Fruit fly (Drosophila melanogaster) whole organism, embryonic: ENCODE measurements around the gene wrm2.
A peak's percentile ranks its signal among the peaks of the same experiment; 100 is the strongest.

Experiments
- Ada2b ChIP-seq: fragments of 200-800 bp; sonication (Bioruptor generic); IDR thresholded peaks from 2 replicates; pipeline ENCODE4 v1.3.6; 2022; ENCODE audit warnings: missing biosample characterization, missing genetic modification characterization
- Adf1 ChIP-seq: fragments of 200-800 bp; sonication (Bioruptor generic); IDR thresholded peaks from 2 replicates; pipeline ENCODE4 v1.3.6; 2022; ENCODE audit warnings: missing biosample characterization, missing genetic modification characterization
- Asciz ChIP-seq: fragments of 200-800 bp; sonication (Bioruptor generic); optimal IDR thresholded peaks from 2 replicates; lab custom pipeline; 2017; ENCODE audit warnings: missing biosample characterization, mild to moderate bottlenecking, missing genetic modification characterization, missing genetic modification reagents
- Bdp1 ChIP-seq: fragments of 200-800 bp; sonication (Bioruptor generic); optimal IDR thresholded peaks from 3 replicates; lab custom pipeline; 2016; ENCODE audit warnings: missing biosample characterization, missing genetic modification characterization
- Bgb ChIP-seq: fragments of 200-800 bp; sonication (Bioruptor generic); IDR thresholded peaks from 2 replicates; pipeline ENCODE4 v1.3.6; 2022; ENCODE audit warnings: missing biosample characterization, missing genetic modification characterization; ENCODE audit not compliant: partially characterized antibody
- BtbVII ChIP-seq: fragments of 200-800 bp; sonication (Bioruptor generic); optimal IDR thresholded peaks from 3 replicates; lab custom pipeline; 2017; ENCODE audit warnings: missing biosample characterization, mild to moderate bottlenecking, missing genetic modification characterization
- CG11247 ChIP-seq: fragments of 200-800 bp; sonication (Bioruptor generic); IDR thresholded peaks from 2 replicates; pipeline ENCODE4 v1.3.6; 2022; ENCODE audit warnings: missing biosample characterization, missing genetic modification characterization
- CG11504 ChIP-seq: fragments of 200-800 bp; sonication (Bioruptor generic); optimal IDR thresholded peaks from 3 replicates; lab custom pipeline; 2019; ENCODE audit warnings: missing biosample characterization, mild to moderate bottlenecking, missing genetic modification characterization, moderate library complexity
- CG12155 ChIP-seq: fragments of 200-800 bp; sonication (Bioruptor generic); optimal IDR thresholded peaks from 3 replicates; lab custom pipeline; 2016; ENCODE audit warnings: missing biosample characterization, missing genetic modification characterization
- CG12219 ChIP-seq: fragments of 200-800 bp; sonication (Bioruptor generic); optimal IDR thresholded peaks from 3 replicates; lab custom pipeline; 2018; ENCODE audit warnings: missing biosample characterization, mild to moderate bottlenecking, missing genetic modification characterization
- CG1233 ChIP-seq: fragments of 200-800 bp; sonication (Bioruptor generic); optimal IDR thresholded peaks from 4 replicates; lab custom pipeline; 2018; ENCODE audit warnings: missing biosample characterization, mild to moderate bottlenecking, missing genetic modification characterization
- CG12744 ChIP-seq: fragments of 200-800 bp; sonication (Bioruptor generic); optimal IDR thresholded peaks from 2 replicates; lab custom pipeline; 2016; ENCODE audit warnings: missing biosample characterization, missing genetic modification characterization
- CG12769 ChIP-seq: fragments of 200-800 bp; sonication (Bioruptor generic); optimal IDR thresholded peaks from 2 replicates; lab custom pipeline; 2019; ENCODE audit warnings: missing biosample characterization, mild to moderate bottlenecking, missing genetic modification characterization, moderate library complexity
- CG13424 ChIP-seq: fragments of 200-800 bp; sonication (Bioruptor generic); optimal IDR thresholded peaks from 2 replicates; lab custom pipeline; 2019; ENCODE audit warnings: missing biosample characterization, mild to moderate bottlenecking, missing genetic modification characterization, moderate library complexity
- CG13624 ChIP-seq: fragments of 200-800 bp; sonication (Bioruptor generic); optimal IDR thresholded peaks from 2 replicates; lab custom pipeline; 2016; ENCODE audit warnings: missing biosample characterization, missing genetic modification characterization
- CG15479 ChIP-seq: fragments of 200-800 bp; sonication (Bioruptor generic); optimal IDR thresholded peaks from 3 replicates; lab custom pipeline; 2019; ENCODE audit warnings: missing biosample characterization, mild to moderate bottlenecking, missing genetic modification characterization, moderate library complexity
- CG15696 ChIP-seq: fragments of 200-800 bp; sonication (Bioruptor generic); optimal IDR thresholded peaks from 2 replicates; lab custom pipeline; 2019; ENCODE audit warnings: missing biosample characterization, mild to moderate bottlenecking, missing genetic modification characterization, moderate library complexity
- CG17359 ChIP-seq: fragments of 200-800 bp; sonication (Bioruptor generic); optimal IDR thresholded peaks from 3 replicates; lab custom pipeline; 2018; ENCODE audit warnings: missing biosample characterization, mild to moderate bottlenecking, missing genetic modification characterization, moderate library complexity
- CG5180 ChIP-seq: fragments of 200-800 bp; sonication (Bioruptor generic); optimal IDR thresholded peaks from 3 replicates; lab custom pipeline; 2017; ENCODE audit warnings: missing biosample characterization, missing genetic modification characterization, mild to moderate bottlenecking, moderate library complexity, missing genetic modification reagents
- CG6272 ChIP-seq: fragments of 200-800 bp; sonication (Bioruptor generic); IDR thresholded peaks from 2 replicates; pipeline ENCODE4 v1.3.6; 2022; ENCODE audit warnings: missing biosample characterization, missing genetic modification characterization
- CG6654 ChIP-seq: fragments of 200-800 bp; sonication (Bioruptor generic); optimal IDR thresholded peaks from 2 replicates; lab custom pipeline; 2017; ENCODE audit warnings: missing biosample characterization, mild to moderate bottlenecking, missing genetic modification characterization
- CG6854 ChIP-seq: fragments of 200-800 bp; sonication (Bioruptor generic); optimal IDR thresholded peaks from 3 replicates; lab custom pipeline; 2017; ENCODE audit warnings: missing biosample characterization, mild to moderate bottlenecking, missing genetic modification characterization
- CG7786 ChIP-seq: fragments of 200-800 bp; sonication (Bioruptor generic); optimal IDR thresholded peaks from 2 replicates; lab custom pipeline; 2016; ENCODE audit warnings: missing biosample characterization, missing genetic modification characterization
- CG9727 ChIP-seq: fragments of 200-800 bp; sonication (Bioruptor generic); optimal IDR thresholded peaks from 3 replicates; lab custom pipeline; 2017; ENCODE audit warnings: missing biosample characterization, mild to moderate bottlenecking, missing genetic modification characterization
- CG9797 ChIP-seq: fragments of 200-800 bp; sonication (Bioruptor generic); optimal IDR thresholded peaks from 3 replicates; lab custom pipeline; 2018; ENCODE audit warnings: missing biosample characterization, mild to moderate bottlenecking, missing genetic modification characterization
- Dbx ChIP-seq: fragments of 200-800 bp; sonication (Bioruptor generic); IDR thresholded peaks from 3 replicates; pipeline ENCODE4 v1.3.6; 2022; ENCODE audit warnings: missing biosample characterization, missing genetic modification characterization
- Dip3 ChIP-seq: fragments of 200-800 bp; sonication (Bioruptor generic); optimal IDR thresholded peaks from 3 replicates; lab custom pipeline; 2016; ENCODE audit warnings: missing biosample characterization, missing genetic modification characterization
- Dp ChIP-seq: fragments of 200-800 bp; sonication (Bioruptor generic); optimal IDR thresholded peaks from 2 replicates; lab custom pipeline; 2018; ENCODE audit warnings: missing biosample characterization, mild to moderate bottlenecking, missing genetic modification characterization, moderate library complexity
- Ets97D ChIP-seq: fragments of 200-800 bp; sonication (Bioruptor generic); optimal IDR thresholded peaks from 3 replicates; lab custom pipeline; 2016; ENCODE audit warnings: missing biosample characterization, missing genetic modification characterization
- H2.0 ChIP-seq: fragments of 200-800 bp; sonication (Bioruptor generic); IDR thresholded peaks from 2 replicates; pipeline ENCODE4 v1.3.6; 2022; ENCODE audit warnings: missing biosample characterization, missing genetic modification characterization
- HLH54F ChIP-seq: fragments of 200-800 bp; sonication (Bioruptor generic); optimal IDR thresholded peaks from 3 replicates; lab custom pipeline; 2016; ENCODE audit warnings: missing biosample characterization, missing genetic modification characterization
- HmgD ChIP-seq: fragments of 200-800 bp; sonication (Bioruptor generic); optimal IDR thresholded peaks from 3 replicates; lab custom pipeline; 2016; ENCODE audit warnings: missing biosample characterization, missing genetic modification characterization
- Hmr ChIP-seq: fragments of 200-800 bp; sonication (Bioruptor generic); optimal IDR thresholded peaks from 3 replicates; lab custom pipeline; 2017; ENCODE audit warnings: mild to moderate bottlenecking, missing biosample characterization, missing genetic modification reagents, missing genetic modification characterization
- Mes4 ChIP-seq: fragments of 200-800 bp; sonication (Bioruptor generic); optimal IDR thresholded peaks from 2 replicates; lab custom pipeline; 2016; ENCODE audit warnings: missing biosample characterization, missing genetic modification characterization
- Sox100B ChIP-seq: fragments of 200-800 bp; sonication (Bioruptor generic); optimal IDR thresholded peaks from 3 replicates; lab custom pipeline; 2018; ENCODE audit warnings: missing biosample characterization, mild to moderate bottlenecking, missing genetic modification characterization
- ab ChIP-seq: fragments of 200-800 bp; sonication (Bioruptor generic); optimal IDR thresholded peaks from 2 replicates; lab custom pipeline; 2016; ENCODE audit warnings: missing biosample characterization, missing genetic modification characterization
- amos ChIP-seq: fragments of 200-800 bp; sonication (Bioruptor generic); IDR thresholded peaks from 2 replicates; pipeline ENCODE4 v1.3.6; 2022; ENCODE audit warnings: missing biosample characterization, missing genetic modification characterization; ENCODE audit not compliant: partially characterized antibody
- disco-r ChIP-seq: fragments of 200-800 bp; sonication (Bioruptor generic); optimal IDR thresholded peaks from 2 replicates; lab custom pipeline; 2016; ENCODE audit warnings: missing biosample characterization, missing genetic modification characterization
- hkb ChIP-seq, 2 experiments: fragments of 200-800 bp in 1 of 2; fragments of >200 bp in 1 of 2; sonication (Bioruptor generic) in 1 of 2; IDR thresholded peaks in 1 of 2; optimal IDR thresholded peaks in 1 of 2; 2 replicates each; pipeline versions ENCODE4 v1.3.6 to Lab custom; 2017 to 2022; ENCODE audit warnings: missing biosample characterization in 1 of 2, missing genetic modification characterization in 1 of 2
- kni ChIP-seq: fragments of 200-800 bp; sonication (Bioruptor generic); optimal IDR thresholded peaks from 3 replicates; lab custom pipeline; 2017; ENCODE audit warnings: mild to moderate bottlenecking, missing biosample characterization, missing genetic modification reagents, missing genetic modification characterization
- mirr ChIP-seq: fragments of 200-800 bp; sonication (Bioruptor generic); optimal IDR thresholded peaks from 3 replicates; lab custom pipeline; 2018; ENCODE audit warnings: missing biosample characterization, mild to moderate bottlenecking, missing genetic modification characterization
- nerfin-1 ChIP-seq: fragments of 200-800 bp; sonication (Bioruptor generic); optimal IDR thresholded peaks from 3 replicates; lab custom pipeline; 2019; ENCODE audit warnings: missing biosample characterization, mild to moderate bottlenecking, missing genetic modification characterization, moderate library complexity
- odd ChIP-seq: fragments of 200-800 bp; sonication (Bioruptor generic); optimal IDR thresholded peaks from 2 replicates; lab custom pipeline; 2017; ENCODE audit warnings: missing biosample characterization, mild to moderate bottlenecking, missing genetic modification characterization
- pho ChIP-seq: fragments of 200-800 bp; sonication (Bioruptor generic); optimal IDR thresholded peaks from 2 replicates; lab custom pipeline; 2016; ENCODE audit warnings: missing biosample characterization, missing genetic modification characterization
- ranshi ChIP-seq: fragments of 200-800 bp; sonication (Bioruptor generic); IDR thresholded peaks from 2 replicates; pipeline ENCODE4 v1.3.6; 2022; ENCODE audit warnings: missing biosample characterization, missing genetic modification characterization
- salm ChIP-seq: fragments of 200-800 bp; sonication (Bioruptor generic); optimal IDR thresholded peaks from 2 replicates; lab custom pipeline; 2018; ENCODE audit warnings: missing biosample characterization, mild to moderate bottlenecking, missing genetic modification characterization
- trh ChIP-seq: fragments of 200-800 bp; sonication (Bioruptor generic); optimal IDR thresholded peaks from 2 replicates; lab custom pipeline; 2016; ENCODE audit warnings: missing biosample characterization, missing genetic modification characterization
- unc-4 ChIP-seq: fragments of 200-800 bp; sonication (Bioruptor generic); IDR thresholded peaks from 2 replicates; pipeline ENCODE4 v1.3.6; 2022; ENCODE audit warnings: missing biosample characterization, missing genetic modification characterization; ENCODE audit not compliant: partially characterized antibody
- vfl ChIP-seq: fragments of 200-800 bp; sonication (Bioruptor generic); optimal IDR thresholded peaks from 2 replicates; lab custom pipeline; 2016; ENCODE audit warnings: missing biosample characterization, missing genetic modification characterization

wrm2 gene

DNA sequence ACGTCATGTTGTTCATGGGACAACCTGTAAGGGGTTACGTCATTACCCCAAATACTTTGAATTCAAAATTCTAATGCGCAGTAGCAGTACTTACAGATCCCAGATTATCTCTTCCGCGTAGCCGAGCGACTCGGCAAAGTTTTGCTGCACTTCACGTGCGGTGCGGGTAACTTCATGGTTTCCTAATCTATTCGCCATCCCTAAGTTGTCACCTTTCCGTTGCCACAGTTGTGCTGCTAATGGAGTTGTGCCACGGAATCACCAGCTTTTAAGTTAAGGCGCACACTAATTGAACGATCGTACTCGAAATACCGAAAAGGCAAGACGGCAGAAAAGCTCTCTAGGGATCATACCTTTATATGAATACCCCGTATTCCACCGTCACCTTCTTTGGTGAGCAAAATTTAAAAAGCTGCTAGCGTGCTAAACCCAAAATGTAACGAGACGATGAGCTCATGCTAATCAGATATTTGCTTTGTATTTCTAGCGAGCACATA, 24.8 kb upstream of the wrm2 start, which contains the start of gene pst (continued):
- peak; percentile 53 for TF ChIP-seq Ets97D (GFP tag; lab: Kevin White, UChicago)
- TF ChIP-seq CG12219: peak; percentile 7
- TF ChIP-seq mirr (GFP tag; lab: Kevin White, UChicago): peak; percentile 44
- TF ChIP-seq CG9727 (GFP tag; lab: Kevin White, UChicago): peak; percentile 29
- TF ChIP-seq CG15479 (GFP tag; lab: Kevin White, UChicago): no peak
- no peak for TF ChIP-seq CG5180 (GFP tag; lab: Kevin White, UChicago)
- TF ChIP-seq BtbVII (GFP tag; lab: Kevin White, UChicago): no peak
- TF ChIP-seq CG12155 (GFP tag; lab: Kevin White, UChicago): peak; percentile 96
- TF ChIP-seq CG12744: peak; percentile 2
- TF ChIP-seq Asciz (GFP tag; lab: Kevin White, UChicago): peak; percentile 21
- TF ChIP-seq hkb (optimal IDR thresholded peaks at IDR 0.05; lab: Kevin White, UChicago): no peak
- peak; percentile 57; the same call in 1 of the 2 replicates for TF ChIP-seq hkb (GFP tag; IDR thresholded peaks at IDR 0.05; lab: Robert Waterston, UW)
- TF ChIP-seq Hmr (GFP tag; lab: Kevin White, UChicago): peak; percentile 60
- peak; percentile 13 for TF ChIP-seq disco-r (GFP tag; lab: Kevin White, UChicago)
- TF ChIP-seq Dbx: peak; percentile 14; the same call in 2 of the 3 replicates
- TF ChIP-seq ab: no peak
- TF ChIP-seq ranshi (GFP tag; lab: Robert Waterston, UW): peak; percentile 11; the same call in 1 of the 2 replicates
- no peak for TF ChIP-seq CG9797 (GFP tag; lab: Kevin White, UChicago)
- no peak for TF ChIP-seq CG15696 (tag; lab: Kevin White, UChicago)
- TF ChIP-seq CG11247 (GFP tag; lab: Robert Waterston, UW): peak; percentile 29; the same call in 1 of the 2 replicates
- no peak for TF ChIP-seq CG13424 (tag; lab: Kevin White, UChicago)
- 0 out of 2 replicates have a peak, but pooled peaks have one; percentile 25 for TF ChIP-seq H2.0 (GFP tag; lab: Robert Waterston, UW)
- no peak for TF ChIP-seq Sox100B
- TF ChIP-seq vfl: no peak
- TF ChIP-seq HmgD (GFP tag; lab: Kevin White, UChicago): peak; percentile 60
- peak; percentile 40; the same call in 1 of the 2 replicates for TF ChIP-seq amos (GFP tag; lab: Robert Waterston, UW)
- TF ChIP-seq Dp (GFP tag; lab: Kevin White, UChicago): peak; percentile 44
- no peak for TF ChIP-seq CG1233 (GFP tag; lab: Kevin White, UChicago)
- TF ChIP-seq odd (GFP tag; lab: Kevin White, UChicago): peak; percentile 32
- TF ChIP-seq CG6654 (GFP tag; lab: Kevin White, UChicago): no peak
- peak; percentile 23 for TF ChIP-seq kni
- TF ChIP-seq CG12769 (tag; lab: Kevin White, UChicago): peak; percentile 74
- peak; percentile 30 for TF ChIP-seq pho (GFP tag; lab: Kevin White, UChicago)
- no peak for TF ChIP-seq CG11504 (tag; lab: Kevin White, UChicago)
- no peak for TF ChIP-seq Bdp1 (GFP tag; lab: Kevin White, UChicago)
- TF ChIP-seq HLH54F (GFP tag; lab: Kevin White, UChicago): peak; percentile 29
- TF ChIP-seq nerfin-1 (tag; lab: Kevin White, UChicago): no peak
- no peak for TF ChIP-seq unc-4 (GFP tag; lab: Robert Waterston, UW)
- TF ChIP-seq Dip3 (GFP tag; lab: Kevin White, UChicago): no peak
- TF ChIP-seq Bgb (GFP tag; lab: Robert Waterston, UW): peak; percentile 64
- no peak for TF ChIP-seq CG6854 (GFP tag; lab: Kevin White, UChicago)
- peak; percentile 24; the same call in 1 of the 2 replicates for TF ChIP-seq Adf1 (GFP tag; lab: Robert Waterston, UW)
- peak; percentile 63 for TF ChIP-seq CG13624 (GFP tag; lab: Kevin White, UChicago)
- TF ChIP-seq Mes4 (GFP tag; lab: Kevin White, UChicago): no peak
- peak; percentile 4; the same call in 1 of the 2 replicates for TF ChIP-seq Ada2b (GFP tag; lab: Robert Waterston, UW)
- peak; percentile 20 for TF ChIP-seq CG7786 (GFP tag; lab: Kevin White, UChicago)
- no peak for TF ChIP-seq CG17359 (tag; lab: Kevin White, UChicago)
- TF ChIP-seq trh (GFP tag; lab: Kevin White, UChicago): no peak
- TF ChIP-seq CG6272 (GFP tag; lab: Robert Waterston, UW): no peak
- TF ChIP-seq salm (tag; lab: Kevin White, UChicago): no peak
